Worm (Caenorhabditis elegans) whole organism, late embryonic: ENCODE measurements around the gene srw-145.

ENCODE experiments used
- elt-2 ChIP-seq: sonication (generic microtip); optimal IDR thresholded peaks from 2 replicates; lab custom pipeline; 2016; ENCODE audit warnings: missing genetic modification reagents, missing genetic modification characterization, missing compliant biosample characterization
- hlh-15 ChIP-seq: sonication (generic microtip); optimal IDR thresholded peaks from 2 replicates; lab custom pipeline; 2016; ENCODE audit warnings: missing genetic modification characterization, missing compliant biosample characterization
- nfya-1 ChIP-seq: sonication (generic microtip); optimal IDR thresholded peaks from 2 replicates; lab custom pipeline; 2017; ENCODE audit warnings: missing genetic modification characterization, mild to moderate bottlenecking, missing compliant biosample characterization, antibody characterized with exemption, moderate library complexity
- pha-4 ChIP-seq: fragments of 150-350 bp; optimal IDR thresholded peaks from 2 replicates; lab custom pipeline; 2018; ENCODE audit warnings: missing biosample characterization, missing genetic modification reagents, missing genetic modification characterization
- tbx-7 ChIP-seq: sonication (generic microtip); optimal IDR thresholded peaks from 2 replicates; lab custom pipeline; 2016; ENCODE audit warnings: missing genotype, missing genetic modification characterization, missing compliant biosample characterization
- unc-3 ChIP-seq, 2 experiments: fragments of 200-800 bp in 1 of 2; sonication (Bioruptor generic) in 1 of 2; sonication (generic microtip) in 1 of 2; conservative IDR thresholded peaks in 1 of 2; optimal IDR thresholded peaks in 1 of 2; 2 replicates each; pipeline versions ENCODE4 v1.3.6 to Lab custom; 2016 to 2022; ENCODE audit warnings: missing compliant biosample characterization in 2 of 2, missing genetic modification characterization in 2 of 2, missing genetic modification reagents in 1 of 2

DNA sequence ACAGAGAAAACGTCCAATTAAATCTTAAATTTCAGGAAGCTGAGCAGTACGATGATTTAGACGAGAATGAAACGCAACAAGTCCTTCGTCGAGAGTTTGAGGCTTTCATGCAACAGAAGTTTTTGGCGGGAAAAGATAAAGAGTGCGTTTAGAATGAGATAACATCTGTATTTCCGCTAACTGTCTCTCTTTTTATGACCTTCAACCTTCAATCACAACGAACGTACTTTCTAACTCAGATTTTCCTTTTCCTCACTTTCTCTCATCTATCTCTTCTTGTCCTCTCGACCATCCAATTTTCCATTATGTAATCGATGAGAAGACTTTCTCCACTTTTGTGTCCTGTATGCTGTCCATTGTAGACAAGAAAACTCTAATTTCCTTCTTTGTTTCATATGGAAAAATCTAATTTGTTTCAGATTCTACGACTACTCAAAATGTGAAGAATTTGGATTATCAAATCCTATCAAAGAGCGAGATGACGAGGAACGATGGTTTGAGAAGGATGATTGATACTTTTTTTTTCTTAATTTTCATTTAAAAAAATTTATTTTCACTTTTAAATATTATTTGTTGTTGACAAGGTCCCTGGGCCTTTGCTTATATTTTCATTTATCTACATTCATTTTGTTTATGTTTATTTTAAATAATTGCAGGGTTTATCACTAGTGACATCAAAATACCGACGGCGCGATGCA, 26.5 kb downstream of the srw-145 start, which contains the start of gene sao-1:
- TF ChIP-seq tbx-7 (tag; lab: Kevin White, UChicago) (no peak), unc-3 (GFP tag; conservative IDR thresholded peaks at IDR 0.05; lab: Robert Waterston, UW) (no peak), unc-3 (tag; optimal IDR thresholded peaks at IDR 0.05; lab: Kevin White, UChicago) (no peak), pha-4 (tag; lab: Kevin White, UChicago) (no peak), elt-2 (tag; lab: Kevin White, UChicago) (no peak), hlh-15 (no peak), nfya-1 (tag; lab: Kevin White, UChicago) (no peak)
